Fruit fly (Drosophila melanogaster) whole organism, prepupa: Measurements from ENCODE around the gene Sap30.

Experiments
- Blimp-1 ChIP-seq: fragments of 200-800 bp; sonication (Bioruptor generic); optimal IDR thresholded peaks from 3 replicates; lab custom pipeline; 2017; ENCODE audit warnings: missing biosample characterization, missing genetic modification characterization, mild to moderate bottlenecking, moderate library complexity, missing genetic modification reagents
- CG10669 ChIP-seq: fragments of 200-800 bp; sonication (Bioruptor generic); optimal IDR thresholded peaks from 3 replicates; lab custom pipeline; 2018; ENCODE audit warnings: missing biosample characterization, mild to moderate bottlenecking, missing genetic modification characterization, moderate library complexity
- CG11762 ChIP-seq: fragments of 200-800 bp; sonication (Bioruptor generic); optimal IDR thresholded peaks from 3 replicates; lab custom pipeline; 2016; ENCODE audit warnings: missing biosample characterization, missing genetic modification characterization; ENCODE audit not compliant: insufficient read depth
- CG3032 ChIP-seq: fragments of 200-800 bp; optimal IDR thresholded peaks from 2 replicates; lab custom pipeline; 2019; ENCODE audit warnings: missing biosample characterization, mild to moderate bottlenecking, missing genetic modification characterization, moderate library complexity
- CG6808 ChIP-seq: fragments of 200-800 bp; sonication (Bioruptor generic); optimal IDR thresholded peaks from 3 replicates; lab custom pipeline; 2017; ENCODE audit warnings: missing biosample characterization, missing genetic modification characterization, mild to moderate bottlenecking, moderate library complexity, missing genetic modification reagents
- CG8119 ChIP-seq: fragments of 200-800 bp; sonication (Bioruptor generic); IDR thresholded peaks from 3 replicates; pipeline ENCODE4 v1.3.6; 2022; ENCODE audit warnings: missing biosample characterization, missing genetic modification characterization
- CG9139 ChIP-seq: fragments of 200-800 bp; sonication (Bioruptor generic); optimal IDR thresholded peaks from 3 replicates; lab custom pipeline; 2017; ENCODE audit warnings: missing biosample characterization, mild to moderate bottlenecking, missing genetic modification characterization
- Sox102F ChIP-seq: fragments of 200-800 bp; sonication (Bioruptor generic); optimal IDR thresholded peaks from 2 replicates; lab custom pipeline; 2016; ENCODE audit warnings: missing biosample characterization, mild to moderate bottlenecking, missing genetic modification characterization
- Sox14 ChIP-seq: fragments of 200-800 bp; sonication (Bioruptor generic); optimal IDR thresholded peaks from 3 replicates; lab custom pipeline; 2016; ENCODE audit warnings: missing biosample characterization, missing genetic modification characterization
- esn ChIP-seq: fragments of 200-800 bp; sonication (Bioruptor generic); optimal IDR thresholded peaks from 2 replicates; lab custom pipeline; 2016; ENCODE audit warnings: missing biosample characterization, mild to moderate bottlenecking, missing genetic modification characterization, moderate library complexity
- fkh ChIP-seq: fragments of 200-800 bp; sonication (Bioruptor generic); optimal IDR thresholded peaks from 3 replicates; lab custom pipeline; 2017; ENCODE audit warnings: missing biosample characterization, mild to moderate bottlenecking, missing genetic modification characterization, moderate library complexity
- ss ChIP-seq, 2 experiments: fragments of 200-800 bp; sonication (Bioruptor generic); optimal IDR thresholded peaks; 2 replicates in 1 of 2; 3 replicates in 1 of 2; lab custom pipeline; 2017 to 2018; ENCODE audit warnings: mild to moderate bottlenecking in 2 of 2, missing biosample characterization in 2 of 2, missing genetic modification characterization in 2 of 2, moderate library complexity in 1 of 2
- vri ChIP-seq: fragments of 200-800 bp; sonication (Bioruptor generic); optimal IDR thresholded peaks from 3 replicates; lab custom pipeline; 2016; ENCODE audit warnings: missing biosample characterization, mild to moderate bottlenecking, missing genetic modification characterization

dm6 chrX:16798166-16798565, 11.1 kb downstream of the Sap30 start:
- TF ChIP-seq Sox102F (no peak), vri (GFP tag; lab: Kevin White, UChicago) (no peak), esn (GFP tag; lab: Kevin White, UChicago) (no peak), CG3032 (tag; lab: Kevin White, UChicago) (no peak), CG9139 (no peak), fkh (GFP tag; lab: Kevin White, UChicago) (no peak), Blimp-1 (GFP tag; lab: Kevin White, UChicago) (no peak), CG6808 (GFP tag; lab: Kevin White, UChicago) (no peak), CG10669 (GFP tag; lab: Kevin White, UChicago) (no peak), ss (GFP tag; optimal IDR thresholded peaks at IDR 0.05; lab: Kevin White, UChicago) (no peak), Sox14 (no peak), CG11762 (GFP tag; lab: Kevin White, UChicago) (no peak), CG8119 (GFP tag; lab: Robert Waterston, UW) (no peak)
